Worm (Caenorhabditis elegans) whole organism, young adult: ENCODE results near the gene ZK686.3.

Experiments used
- B0019.2 ChIP-seq: fragments of 200-800 bp; sonication (Bioruptor generic); conservative IDR thresholded peaks from 2 replicates; pipeline ENCODE4 v1.3.6; 2022; ENCODE audit warnings: missing genetic modification reagents, missing genetic modification characterization, missing compliant biosample characterization
- F39B2.1 ChIP-seq: fragments of 200-800 bp; sonication (Bioruptor generic); IDR thresholded peaks from 2 replicates; pipeline ENCODE4 v1.3.6; 2022; ENCODE audit warnings: missing genetic modification reagents, missing genetic modification characterization, missing compliant biosample characterization
- K12H6.12 ChIP-seq: fragments of 200-800 bp; sonication (Bioruptor generic); optimal IDR thresholded peaks from 2 replicates; lab custom pipeline; 2018; ENCODE audit warnings: mild to moderate bottlenecking, missing genetic modification characterization, missing compliant biosample characterization
- Y53G8AR.9 ChIP-seq: fragments of 200-800 bp; sonication (Bioruptor generic); conservative IDR thresholded peaks from 2 replicates; pipeline ENCODE4 v1.3.6; 2022; ENCODE audit warnings: missing genetic modification reagents, missing genetic modification characterization, missing compliant biosample characterization
- Y56A3A.18 ChIP-seq: fragments of 200-800 bp; sonication (Bioruptor generic); IDR thresholded peaks from 2 replicates; pipeline ENCODE4 v1.3.6; 2022; ENCODE audit warnings: missing genetic modification reagents, missing genetic modification characterization, missing compliant biosample characterization
- Y79H2A.3 ChIP-seq: fragments of 200-800 bp; sonication (Bioruptor generic); conservative IDR thresholded peaks from 2 replicates; pipeline ENCODE4 v1.3.6; 2022; ENCODE audit warnings: missing genetic modification reagents, missing genetic modification characterization, missing compliant biosample characterization
- Y95B8A.8 ChIP-seq: fragments of 200-800 bp; sonication (Bioruptor generic); IDR thresholded peaks from 2 replicates; pipeline ENCODE4 v1.3.6; 2022; ENCODE audit warnings: missing genetic modification reagents, missing genetic modification characterization, missing compliant biosample characterization
- ZK185.1 ChIP-seq: sonication (generic microtip); optimal IDR thresholded peaks from 2 replicates; lab custom pipeline; 2016; ENCODE audit warnings: mild to moderate bottlenecking, missing genetic modification characterization, missing compliant biosample characterization; ENCODE audit not compliant: poor library complexity, severe bottlenecking
- attf-5 ChIP-seq: fragments of 200-800 bp; sonication (Bioruptor generic); optimal IDR thresholded peaks from 2 replicates; lab custom pipeline; 2018; ENCODE audit warnings: mild to moderate bottlenecking, missing genetic modification characterization, missing compliant biosample characterization
- bed-1 ChIP-seq: fragments of 200-800 bp; sonication (Bioruptor generic); IDR thresholded peaks from 2 replicates; pipeline ENCODE4 v1.3.6; 2022; ENCODE audit warnings: missing genetic modification reagents, missing genetic modification characterization, missing compliant biosample characterization
- cebp-1 ChIP-seq, 2 experiments: fragments of 200-800 bp in 1 of 2; sonication (Bioruptor generic) in 1 of 2; sonication (generic microtip) in 1 of 2; IDR thresholded peaks in 1 of 2; optimal IDR thresholded peaks in 1 of 2; 2 replicates each; pipeline versions ENCODE4 v1.3.6 to Lab custom; 2017 to 2022; ENCODE audit warnings: missing compliant biosample characterization in 2 of 2, missing genetic modification characterization in 2 of 2, mild to moderate bottlenecking in 1 of 2, missing genetic modification reagents in 1 of 2, moderate library complexity in 1 of 2
- ceh-100 ChIP-seq: fragments of 200-800 bp; sonication (Bioruptor generic); IDR thresholded peaks from 2 replicates; pipeline ENCODE4 v1.3.6; 2022; ENCODE audit warnings: missing genetic modification reagents, missing genetic modification characterization, missing compliant biosample characterization
- ceh-27 ChIP-seq: fragments of 200-800 bp; sonication (Bioruptor generic); optimal IDR thresholded peaks from 2 replicates; lab custom pipeline; 2018; ENCODE audit warnings: mild to moderate bottlenecking, missing genetic modification characterization, moderate library complexity, missing compliant biosample characterization
- ceh-40 ChIP-seq: fragments of 200-800 bp; sonication (Bioruptor generic); IDR thresholded peaks from 2 replicates; pipeline ENCODE4 v1.3.6; 2022; ENCODE audit warnings: missing genetic modification characterization, missing compliant biosample characterization
- ceh-79 ChIP-seq: sonication (generic microtip); optimal IDR thresholded peaks from 2 replicates; lab custom pipeline; 2017; ENCODE audit warnings: mild to moderate bottlenecking, missing genetic modification characterization, missing compliant biosample characterization
- dpl-1 ChIP-seq: fragments of 150-350 bp; optimal IDR thresholded peaks from 2 replicates; lab custom pipeline; 2014; ENCODE audit warnings: missing biosample characterization, missing genetic modification reagents, missing genetic modification characterization
- efl-1 ChIP-seq: fragments of 150-350 bp; optimal IDR thresholded peaks from 2 replicates; lab custom pipeline; 2014; ENCODE audit warnings: missing biosample characterization, missing genetic modification reagents, missing genetic modification characterization
- egl-18 ChIP-seq: fragments of 200-800 bp; sonication (Bioruptor generic); IDR thresholded peaks from 2 replicates; pipeline ENCODE4 v1.3.6; 2022; ENCODE audit warnings: missing genetic modification reagents, missing genetic modification characterization, missing compliant biosample characterization
- egrh-3 ChIP-seq: fragments of 200-800 bp; sonication (Bioruptor generic); IDR thresholded peaks from 2 replicates; pipeline ENCODE4 v1.3.6; 2022; ENCODE audit warnings: missing genetic modification reagents, missing genetic modification characterization, missing compliant biosample characterization
- hmg-1.2 ChIP-seq: fragments of 200-800 bp; sonication (Bioruptor generic); IDR thresholded peaks from 2 replicates; pipeline ENCODE4 v1.3.6; 2022; ENCODE audit warnings: missing genetic modification reagents, missing genetic modification characterization, missing compliant biosample characterization
- hsf-1 ChIP-seq: fragments of 200-800 bp; sonication (Bioruptor generic); IDR thresholded peaks from 2 replicates; pipeline ENCODE4 v1.3.6; 2022; ENCODE audit warnings: missing genetic modification reagents, missing genetic modification characterization, missing compliant biosample characterization
- let-607 ChIP-seq, 2 experiments: fragments of 200-800 bp in 1 of 2; sonication (Bioruptor generic) in 1 of 2; sonication (generic microtip) in 1 of 2; optimal IDR thresholded peaks; 2 replicates each; lab custom pipeline; 2016 to 2018; ENCODE audit warnings: mild to moderate bottlenecking in 2 of 2, missing compliant biosample characterization in 2 of 2, missing genetic modification characterization in 2 of 2, moderate library complexity in 2 of 2, missing genotype in 1 of 2
- lin-35 ChIP-seq, 3 experiments: fragments of 150-350 bp in 2 of 3; sonication (generic microtip) in 1 of 3; optimal IDR thresholded peaks; 2 replicates each; lab custom pipeline; 2014 to 2018; ENCODE audit warnings: missing biosample characterization in 3 of 3, missing genetic modification characterization in 3 of 3, missing genetic modification reagents in 3 of 3
- lin-40 ChIP-seq: sonication (generic microtip); optimal IDR thresholded peaks from 2 replicates; lab custom pipeline; 2016; ENCODE audit warnings: missing genetic modification characterization, mild to moderate bottlenecking, missing compliant biosample characterization, missing genotype, missing genetic modification reagents
- lsl-1 ChIP-seq: fragments of 200-800 bp; sonication (Bioruptor generic); optimal IDR thresholded peaks from 2 replicates; lab custom pipeline; 2018; ENCODE audit warnings: mild to moderate bottlenecking, missing genetic modification characterization, moderate library complexity, missing compliant biosample characterization
- lsy-27 ChIP-seq: sonication (generic microtip); optimal IDR thresholded peaks from 2 replicates; lab custom pipeline; 2017; ENCODE audit warnings: missing genetic modification characterization, mild to moderate bottlenecking, missing compliant biosample characterization, antibody characterized with exemption, missing genotype, borderline replicate concordance; ENCODE audit not compliant: insufficient read depth
- madf-10 ChIP-seq: sonication (generic microtip); optimal IDR thresholded peaks from 2 replicates; lab custom pipeline; 2016; ENCODE audit warnings: mild to moderate bottlenecking, missing genetic modification characterization, missing compliant biosample characterization
- madf-6 ChIP-seq: fragments of 200-800 bp; sonication (Bioruptor generic); IDR thresholded peaks from 2 replicates; pipeline ENCODE4 v1.3.6; 2022; ENCODE audit warnings: missing genetic modification reagents, missing genetic modification characterization, missing compliant biosample characterization
- mes-4 ChIP-seq: sonication (generic microtip); optimal IDR thresholded peaks from 2 replicates; lab custom pipeline; 2016; ENCODE audit warnings: missing genotype, missing genetic modification characterization, missing compliant biosample characterization
- mxl-1 ChIP-seq: sonication (generic microtip); optimal IDR thresholded peaks from 2 replicates; lab custom pipeline; 2016; ENCODE audit warnings: missing genetic modification characterization, missing compliant biosample characterization
- nfyb-1 ChIP-seq: fragments of 200-800 bp; sonication (Bioruptor generic); IDR thresholded peaks from 2 replicates; pipeline ENCODE4 v1.3.6; 2022; ENCODE audit warnings: missing genetic modification reagents, missing genetic modification characterization, missing compliant biosample characterization
- nhr-179 ChIP-seq: sonication (generic microtip); optimal IDR thresholded peaks from 2 replicates; lab custom pipeline; 2016; ENCODE audit warnings: mild to moderate bottlenecking, missing genetic modification characterization, missing compliant biosample characterization
- nhr-80 ChIP-seq: sonication (generic microtip); optimal IDR thresholded peaks from 2 replicates; lab custom pipeline; 2016; ENCODE audit warnings: missing genetic modification characterization, missing compliant biosample characterization
- nhr-90 ChIP-seq: sonication (generic microtip); optimal IDR thresholded peaks from 2 replicates; lab custom pipeline; 2016; ENCODE audit warnings: missing genotype, mild to moderate bottlenecking, missing genetic modification characterization, missing compliant biosample characterization
- rcor-1 ChIP-seq: fragments of 200-800 bp; sonication (Bioruptor generic); IDR thresholded peaks from 2 replicates; pipeline ENCODE4 v1.3.6; 2022; ENCODE audit warnings: missing genetic modification reagents, missing genetic modification characterization, missing compliant biosample characterization
- sea-2 ChIP-seq: fragments of 200-800 bp; sonication (Bioruptor generic); IDR thresholded peaks from 2 replicates; pipeline ENCODE4 v1.3.6; 2022; ENCODE audit warnings: missing genetic modification characterization, missing compliant biosample characterization
- tbp1 ChIP-seq: fragments of 200-800 bp; sonication (Bioruptor generic); optimal IDR thresholded peaks from 2 replicates; lab custom pipeline; 2018; ENCODE audit warnings: mild to moderate bottlenecking, missing genetic modification characterization, missing compliant biosample characterization
- tlf-1 ChIP-seq: fragments of 200-800 bp; sonication (Bioruptor generic); optimal IDR thresholded peaks from 2 replicates; lab custom pipeline; 2018; ENCODE audit warnings: mild to moderate bottlenecking, missing genetic modification characterization, missing compliant biosample characterization
- unc-130 ChIP-seq: sonication (generic microtip); optimal IDR thresholded peaks from 2 replicates; lab custom pipeline; 2016; ENCODE audit warnings: missing genetic modification reagents, missing genetic modification characterization, missing compliant biosample characterization
- zfh-2 ChIP-seq: fragments of 200-800 bp; sonication (Bioruptor generic); conservative IDR thresholded peaks from 2 replicates; pipeline ENCODE4 v1.3.6; 2022; ENCODE audit warnings: missing genetic modification reagents, missing genetic modification characterization, missing compliant biosample characterization
- ztf-25 ChIP-seq: fragments of 200-800 bp; sonication (Bioruptor generic); IDR thresholded peaks from 2 replicates; pipeline ENCODE4 v1.3.6; 2022; ENCODE audit warnings: missing genetic modification reagents, missing genetic modification characterization, missing compliant biosample characterization

ZK686.3 gene

ce11 chrIII:7730331-7730730, 38.5 kb downstream of the ZK686.3 start:
- peak; percentile 93 for TF ChIP-seq nhr-80 (tag; lab: Kevin White, UChicago)
- TF ChIP-seq Y95B8A.8: no peak
- TF ChIP-seq attf-5 (GFP tag; lab: Kevin White, UChicago): peak; percentile 2
- no peak for TF ChIP-seq hmg-1.2
- TF ChIP-seq tbp1 (GFP tag; lab: Kevin White, UChicago): no peak
- peak; percentile 57; the same call in 1 of the 2 replicates for TF ChIP-seq nfyb-1 (GFP tag; lab: Robert Waterston, UW)
- TF ChIP-seq ceh-79 (tag; lab: Kevin White, UChicago): no peak
- TF ChIP-seq let-607 (tag; optimal IDR thresholded peaks at IDR 0.05; lab: Kevin White, UChicago): peak; percentile 14 to 67
- TF ChIP-seq bed-1 (GFP tag; lab: Robert Waterston, UW): no peak
- 0 out of 2 replicates have a peak, but pooled peaks have one; percentile 31 for TF ChIP-seq egl-18 (GFP tag; lab: Robert Waterston, UW)
- peak; percentile 51 for TF ChIP-seq ZK185.1
- no peak for TF ChIP-seq mes-4
- no peak for TF ChIP-seq rcor-1
- peak; percentile 25 for TF ChIP-seq tlf-1 (GFP tag; lab: Kevin White, UChicago)
- TF ChIP-seq, all 124 proteins: peak for 7

ce11 chrIII:7729534-7730061, 39.3 kb downstream of the ZK686.3 start, which contains the start of gene ZK112.4:
ZK112.4 (minus strand) TSS chrIII:7730011.
- TF ChIP-seq dpl-1 (GFP tag; lab: Kevin White, UChicago): no peak
- TF ChIP-seq K12H6.12 (tag; lab: Kevin White, UChicago): peak; percentile 64
- TF ChIP-seq lsl-1 (GFP tag; lab: Kevin White, UChicago): peak; percentile 5
- no peak for TF ChIP-seq ceh-79 (tag; lab: Kevin White, UChicago)
- TF ChIP-seq Y56A3A.18: 0 out of 2 replicates have a peak, but pooled peaks have one; percentile 48
- peak; percentile 51 for TF ChIP-seq madf-10
- TF ChIP-seq ceh-40 (GFP tag; lab: Robert Waterston, UW): 0 out of 2 replicates have a peak, but pooled peaks have one; percentile 8
- TF ChIP-seq cebp-1 (GFP tag; IDR thresholded peaks at IDR 0.05; lab: Robert Waterston, UW): no peak
- TF ChIP-seq cebp-1 (tag; optimal IDR thresholded peaks at IDR 0.05; lab: Kevin White, UChicago): peak; percentile 39
- TF ChIP-seq ztf-25: no peak
- 0 out of 2 replicates have a peak, but pooled peaks have one; percentile 34 for TF ChIP-seq hsf-1 (GFP tag; lab: Robert Waterston, UW)
- TF ChIP-seq hmg-1.2: 0 out of 2 replicates have a peak, but pooled peaks have one; percentile 21
- no peak for TF ChIP-seq B0019.2 (GFP tag; lab: Robert Waterston, UW)
- peak; percentile 47 for TF ChIP-seq ceh-27
- TF ChIP-seq nhr-90 (tag; lab: Kevin White, UChicago): peak; percentile 11
- TF ChIP-seq attf-5 (GFP tag; lab: Kevin White, UChicago): peak; percentile 2
- TF ChIP-seq nhr-179 (tag; lab: Kevin White, UChicago): peak; percentile 28
- TF ChIP-seq Y53G8AR.9 (GFP tag; lab: Robert Waterston, UW): no peak
- no peak for TF ChIP-seq lsy-27 (tag; lab: Kevin White, UChicago)
- TF ChIP-seq F39B2.1 (GFP tag; lab: Robert Waterston, UW): no peak
- no peak for TF ChIP-seq ceh-100 (GFP tag; lab: Robert Waterston, UW)
- peak; percentile 86 for TF ChIP-seq zfh-2
- TF ChIP-seq unc-130: no peak
- no peak for TF ChIP-seq sea-2 (GFP tag; lab: Robert Waterston, UW)
- TF ChIP-seq lin-40 (tag; lab: Kevin White, UChicago): peak; percentile 49
- TF ChIP-seq mxl-1: no peak
- peak; percentile 37 for TF ChIP-seq ZK185.1
- no peak for TF ChIP-seq Y79H2A.3 (GFP tag; lab: Robert Waterston, UW)
- TF ChIP-seq lin-35 (GFP tag; optimal IDR thresholded peaks at IDR 0.05; lab: Kevin White, UChicago): peak in 1 of 3 experiments; percentile 49
- TF ChIP-seq madf-6 (GFP tag; lab: Robert Waterston, UW): no peak; the same call in 1 of the 2 replicates
- TF ChIP-seq mes-4: no peak
- peak; percentile 63; the same call in 1 of the 2 replicates for TF ChIP-seq egrh-3 (GFP tag; lab: Robert Waterston, UW)
- no peak for TF ChIP-seq efl-1
